Fruit fly (Drosophila melanogaster): ENCODE measurements around the gene Atx-1.
A peak's percentile ranks its signal among the peaks of the same experiment; 100 is the strongest.

Atx-1 gene

DNA sequence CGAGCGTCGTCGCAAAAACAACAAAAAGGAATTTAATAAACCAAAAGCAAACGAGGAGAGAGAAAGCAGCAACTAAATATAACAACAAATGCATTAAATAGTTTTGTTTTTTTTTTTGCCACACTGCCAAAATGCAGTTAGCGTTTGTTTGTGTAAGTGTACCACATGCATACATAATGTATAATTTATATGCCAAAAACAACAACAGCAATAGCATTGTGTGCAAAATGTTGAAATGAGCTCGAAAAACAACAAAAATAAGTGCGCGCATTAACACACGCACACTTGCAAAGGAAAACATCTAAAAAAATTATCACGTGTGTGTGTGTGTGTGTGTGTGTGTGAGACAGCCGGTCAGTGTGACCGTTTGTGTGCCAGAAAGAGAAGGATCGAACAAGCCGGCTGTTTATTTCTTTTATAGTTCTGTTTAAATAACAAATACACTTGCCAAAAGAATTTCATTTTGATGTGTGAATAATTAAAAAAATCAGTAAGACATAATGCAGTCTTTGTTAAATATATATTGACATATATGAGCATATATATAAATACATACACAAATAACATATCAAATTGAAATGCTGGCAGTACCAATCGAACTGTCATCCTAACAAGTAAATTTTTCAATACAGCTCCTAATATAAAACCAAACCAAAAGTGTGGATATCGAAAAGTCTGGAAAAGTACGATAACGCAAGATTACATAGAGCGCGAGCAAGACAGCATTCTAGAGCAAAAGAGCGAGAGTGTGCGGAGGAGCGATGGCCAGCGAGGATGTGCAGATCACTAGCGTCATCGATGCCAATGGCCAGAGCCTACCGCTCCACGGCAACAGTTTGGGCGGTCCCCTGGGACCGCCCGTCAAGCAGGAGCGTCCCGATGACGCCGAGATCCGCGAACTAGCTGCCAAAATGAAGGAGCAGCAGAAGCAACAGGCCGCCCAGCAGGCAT lies 45.9 kb downstream of the Atx-1 start:
- TF ChIP-seq CG7101 (tag; optimal IDR thresholded peaks at IDR 0.05) (no peak), CG11617 (GFP tag; optimal IDR thresholded peaks at IDR 0.05) (peak; percentile 35), kay (GFP tag; ENCODE audit: borderline replicate concordance) (peak; percentile 72)

- TF ChIP-seq CG5204 (GFP tag; optimal IDR thresholded peaks at IDR 0.05) (no peak), Mnt (GFP tag; optimal IDR thresholded peaks at IDR 0.05) (no peak), ovo (GFP tag; optimal IDR thresholded peaks at IDR 0.05) (no peak), CG1620 (GFP tag; optimal IDR thresholded peaks at IDR 0.05) (no peak), pad (GFP tag; optimal IDR thresholded peaks at IDR 0.05) (no peak), CG33017 (tag; optimal IDR thresholded peaks at IDR 0.05) (no peak), CG14711 (tag; optimal IDR thresholded peaks at IDR 0.05) (no peak), cic (GFP tag; optimal IDR thresholded peaks at IDR 0.05) (no peak), toe (GFP tag; optimal IDR thresholded peaks at IDR 0.05) (no peak), Crg-1 (GFP tag; optimal IDR thresholded peaks at IDR 0.05) (no peak)
Observed at dm6 chrX:6869770-6870404, 46.9 kb downstream of the Atx-1 start.

DNA sequence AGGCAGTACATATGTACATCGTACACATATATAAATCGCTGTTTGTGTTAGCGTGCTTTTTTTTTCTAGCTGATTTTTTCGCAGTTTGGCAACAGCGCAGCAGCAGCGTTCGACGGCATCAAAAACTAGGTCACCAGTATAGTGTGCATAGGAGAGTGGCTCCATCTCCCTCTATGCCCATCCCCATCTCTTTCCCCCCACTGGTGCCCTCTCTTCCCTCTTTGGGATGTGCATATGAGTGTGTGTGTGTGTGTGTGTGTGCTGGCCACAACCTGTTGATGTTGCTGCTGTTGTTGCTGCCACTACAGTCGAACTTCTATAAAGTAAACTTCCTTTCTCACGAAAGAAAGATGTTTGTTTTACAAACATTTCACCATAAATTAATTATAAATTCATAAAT lies 48.7 kb downstream of the Atx-1 start:
- TF ChIP-seq CG7101 (tag; optimal IDR thresholded peaks at IDR 0.05) = no peak
- TF ChIP-seq CG1620 (GFP tag; optimal IDR thresholded peaks at IDR 0.05) = no peak

Measured in whole organism, adult.